Worm (Caenorhabditis elegans): ENCODE measurements around the gene srw-66.
A peak's percentile ranks its signal among the peaks of the same experiment; 100 is the strongest.

Gene srw-66

ce11 chrII:1245783-1246182 lies 25.9 kb downstream of the srw-66 start:
- peak; percentile 7 for TF ChIP-seq pha-4 (tag; optimal IDR thresholded peaks at IDR 0.05)
- TF ChIP-seq nhr-76 (tag; optimal IDR thresholded peaks at IDR 0.05), result no peak

- TF ChIP-seq unc-39 (tag; optimal IDR thresholded peaks at IDR 0.05) (no peak), lin-32 (GFP tag; optimal IDR thresholded peaks at IDR 0.05) (no peak), mab-5 (tag; optimal IDR thresholded peaks at IDR 0.05) (no peak), nhr-237 (tag; optimal IDR thresholded peaks at IDR 0.05) (no peak), ceh-43 (GFP tag; optimal IDR thresholded peaks at IDR 0.05) (no peak), elt-1 (tag; optimal IDR thresholded peaks at IDR 0.05; ENCODE audit: borderline replicate concordance, insufficient read depth) (peak; percentile 9), sptf-1 (tag; optimal IDR thresholded peaks at IDR 0.05) (peak; percentile 20), bed-3 (GFP tag; optimal IDR thresholded peaks at IDR 0.05) (no peak), mep-1 (tag; optimal IDR thresholded peaks at IDR 0.05) (no peak), lsy-2 (tag; optimal IDR thresholded peaks at IDR 0.05) (no peak), zip-8 (tag; optimal IDR thresholded peaks at IDR 0.05) (no peak), nhr-2 (tag; optimal IDR thresholded peaks at IDR 0.05) (no peak), snpc-4 (tag; optimal IDR thresholded peaks at IDR 0.05) (no peak), tbx-8 (GFP tag; optimal IDR thresholded peaks at IDR 0.05) (no peak), blmp-1 (tag; optimal IDR thresholded peaks at IDR 0.05) (peak; percentile 26)
Measured at ce11 chrII:1244420-1244959, 27.2 kb downstream of the srw-66 start.

ce11 chrII:1242475-1242874 lies 29.2 kb downstream of the srw-66 start:
- TF ChIP-seq blmp-1 (tag; optimal IDR thresholded peaks at IDR 0.05), result no peak
- no peak for TF ChIP-seq M03D4.4 (tag; optimal IDR thresholded peaks at IDR 0.05)
- TF ChIP-seq nhr-237 (tag; optimal IDR thresholded peaks at IDR 0.05), result no peak
- no peak for TF ChIP-seq unc-39 (tag; optimal IDR thresholded peaks at IDR 0.05)
- TF ChIP-seq elt-3 (tag; optimal IDR thresholded peaks at IDR 0.05), result no peak
- TF ChIP-seq ham-2 (GFP tag; optimal IDR thresholded peaks at IDR 0.05), result peak; percentile 32
- no peak for TF ChIP-seq ceh-83 (GFP tag; optimal IDR thresholded peaks at IDR 0.05)
- no peak for TF ChIP-seq unc-120 (tag; optimal IDR thresholded peaks at IDR 0.05; ENCODE audit: poor library complexity, severe bottlenecking)
- no peak for TF ChIP-seq nhr-28 (tag; optimal IDR thresholded peaks at IDR 0.05)
- TF ChIP-seq tbx-8 (GFP tag; optimal IDR thresholded peaks at IDR 0.05), result no peak
- no peak for TF ChIP-seq bed-3 (GFP tag; optimal IDR thresholded peaks at IDR 0.05)
- peak; percentile 21 for TF ChIP-seq lsy-2 (tag; optimal IDR thresholded peaks at IDR 0.05)
- TF ChIP-seq zip-8 (tag; optimal IDR thresholded peaks at IDR 0.05), result no peak
- TF ChIP-seq lin-13 (tag; optimal IDR thresholded peaks at IDR 0.05), result no peak
- no peak for TF ChIP-seq nhr-76 (tag; optimal IDR thresholded peaks at IDR 0.05)
- TF ChIP-seq ceh-39 (tag; optimal IDR thresholded peaks at IDR 0.05), result no peak
- no peak for TF ChIP-seq sptf-1 (tag; optimal IDR thresholded peaks at IDR 0.05)
- no peak for TF ChIP-seq lin-32 (GFP tag; optimal IDR thresholded peaks at IDR 0.05)
- no peak for TF ChIP-seq drap-1 (GFP tag; optimal IDR thresholded peaks at IDR 0.05)
- TF ChIP-seq cnd-1 (tag; optimal IDR thresholded peaks at IDR 0.05), result no peak
- TF ChIP-seq mls-2 (tag; optimal IDR thresholded peaks at IDR 0.05), result peak; percentile 7
- no peak for TF ChIP-seq flh-1 (GFP tag; optimal IDR thresholded peaks at IDR 0.05)
- TF ChIP-seq sem-2 (GFP tag; optimal IDR thresholded peaks at IDR 0.05), result no peak
- TF ChIP-seq ztf-11 (tag; optimal IDR thresholded peaks at IDR 0.05), result peak; percentile 26
- TF ChIP-seq ces-1 (GFP tag; optimal IDR thresholded peaks at IDR 0.05), result peak; percentile 60
- no peak for TF ChIP-seq nhr-12 (tag; optimal IDR thresholded peaks at IDR 0.05)
- peak; percentile 39 for TF ChIP-seq mep-1 (tag; optimal IDR thresholded peaks at IDR 0.05)
- TF ChIP-seq ceh-43 (GFP tag; optimal IDR thresholded peaks at IDR 0.05), result no peak
- TF ChIP-seq elt-1 (tag; optimal IDR thresholded peaks at IDR 0.05; ENCODE audit: borderline replicate concordance, insufficient read depth), result no peak
- TF ChIP-seq pha-4 (tag; optimal IDR thresholded peaks at IDR 0.05), result peak; percentile 20
- TF ChIP-seq mab-5 (tag; optimal IDR thresholded peaks at IDR 0.05), result no peak
- no peak for TF ChIP-seq nhr-2 (tag; optimal IDR thresholded peaks at IDR 0.05)
- no peak for TF ChIP-seq snpc-4 (tag; optimal IDR thresholded peaks at IDR 0.05)
- peak; percentile 41 for TF ChIP-seq unc-62 (GFP tag; optimal IDR thresholded peaks at IDR 0.05)
- peak; percentile 31 for TF ChIP-seq hlh-1 (tag; optimal IDR thresholded peaks at IDR 0.05)

Measured in whole organism, mixed stage, embryonic.